Worm (Caenorhabditis elegans) whole organism, mixed stage, embryonic: ENCODE measurements around the gene F17C11.12.

ENCODE experiments used
- drap-1 ChIP-seq: fragments of 200-800 bp; sonication (Bioruptor generic); optimal IDR thresholded peaks from 3 replicates; lab custom pipeline; 2018; ENCODE audit warnings: mild to moderate bottlenecking, missing genetic modification characterization, missing compliant biosample characterization
- elt-1 ChIP-seq: sonication (generic microtip); optimal IDR thresholded peaks from 2 replicates; lab custom pipeline; 2017; ENCODE audit warnings: missing genetic modification characterization, mild to moderate bottlenecking, missing compliant biosample characterization, antibody characterized with exemption, moderate library complexity, borderline replicate concordance; ENCODE audit not compliant: insufficient read depth
- mep-1 ChIP-seq: fragments of 150-350 bp; optimal IDR thresholded peaks from 2 replicates; lab custom pipeline; 2017; ENCODE audit warnings: missing biosample characterization, missing genetic modification reagents, missing genetic modification characterization, inconsistent platforms
- mls-2 ChIP-seq: sonication (generic microtip); optimal IDR thresholded peaks from 2 replicates; lab custom pipeline; 2016; ENCODE audit warnings: mild to moderate bottlenecking, missing genetic modification characterization, moderate library complexity, missing compliant biosample characterization
- nhr-12 ChIP-seq: fragments of 150-350 bp; optimal IDR thresholded peaks from 2 replicates; lab custom pipeline; 2014; ENCODE audit warnings: missing biosample characterization, missing genetic modification characterization
- tbx-8 ChIP-seq: fragments of 200-800 bp; sonication (Bioruptor generic); optimal IDR thresholded peaks from 2 replicates; lab custom pipeline; 2018; ENCODE audit warnings: mild to moderate bottlenecking, missing genetic modification characterization, moderate library complexity, missing compliant biosample characterization
- unc-62 ChIP-seq: fragments of 150-350 bp; optimal IDR thresholded peaks from 2 replicates; lab custom pipeline; 2014; ENCODE audit warnings: missing biosample characterization, missing genetic modification reagents, missing genetic modification characterization
- ztf-11 ChIP-seq: fragments of 150-350 bp; optimal IDR thresholded peaks from 2 replicates; lab custom pipeline; 2014; ENCODE audit warnings: missing biosample characterization, missing genetic modification characterization

DNA sequence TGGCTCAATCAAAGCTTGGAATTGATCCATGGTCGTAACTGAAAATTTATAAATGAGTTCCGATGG, 39.8 kb downstream of the F17C11.12 start, which contains the start of gene sec-61.G:
- TF ChIP-seq unc-62 (GFP tag; lab: Kevin White, UChicago), result no peak
- TF ChIP-seq tbx-8 (GFP tag; lab: Kevin White, UChicago), result no peak
- no peak for TF ChIP-seq drap-1
- TF ChIP-seq nhr-12 (tag; lab: Kevin White, UChicago), result no peak
- no peak for TF ChIP-seq mep-1
- no peak for TF ChIP-seq elt-1 (tag; lab: Kevin White, UChicago)
- TF ChIP-seq ztf-11 (tag; lab: Kevin White, UChicago), result no peak
- no peak for TF ChIP-seq mls-2 (tag; lab: Kevin White, UChicago)
